Fruit fly (Drosophila melanogaster): ENCODE results near the gene Rel.

Rel gene

DNA sequence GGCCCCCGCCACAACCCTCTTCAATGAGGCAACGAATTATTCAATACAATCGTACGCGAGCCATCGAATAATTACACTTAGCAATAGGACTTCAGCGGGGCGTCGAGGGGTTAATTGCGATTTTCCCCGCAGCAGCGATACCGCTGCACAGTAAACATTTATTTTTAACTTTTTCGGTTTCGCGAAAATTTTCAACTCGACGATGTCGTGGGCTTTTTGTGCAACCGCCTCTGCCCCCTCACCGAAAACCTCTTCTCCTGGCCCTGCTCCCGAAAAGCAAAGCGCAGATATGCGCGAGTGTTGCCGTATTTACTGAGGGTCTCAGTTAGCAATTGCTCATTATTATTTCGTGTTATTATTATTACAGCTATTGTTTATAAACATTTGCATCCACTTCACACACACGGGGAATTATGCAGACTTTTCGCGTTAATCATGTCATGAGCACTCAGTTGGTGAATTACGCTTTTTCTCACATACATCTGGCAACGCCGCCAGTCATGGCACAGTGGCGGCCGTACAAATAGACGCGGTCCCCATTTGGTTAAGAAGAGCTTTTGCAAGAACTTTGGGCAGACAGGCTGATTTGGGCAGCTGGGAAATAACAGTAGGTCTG lies 33.9 kb downstream of the Rel start (continued):
- TF ChIP-seq Dip2 (GFP tag; IDR thresholded peaks at IDR 0.05) (no peak), NC2β (GFP tag; optimal IDR thresholded peaks at IDR 0.05) (peak; percentile 27), CG13624 (GFP tag; optimal IDR thresholded peaks at IDR 0.05) (peak; percentile 80), Hmr (GFP tag; optimal IDR thresholded peaks at IDR 0.05) (no peak), Max (GFP tag; optimal IDR thresholded peaks at IDR 0.05) (peak; percentile 44), Lim3 (GFP tag; IDR thresholded peaks at IDR 0.05) (no peak), ase (GFP tag; IDR thresholded peaks at IDR 0.05) (no peak), Ssrp (tag; optimal IDR thresholded peaks at IDR 0.05) (peak; percentile 3), HLH54F (GFP tag; optimal IDR thresholded peaks at IDR 0.05) (peak; percentile 42), CG6175 (GFP tag; IDR thresholded peaks at IDR 0.05) (no peak), CG8765 (GFP tag; IDR thresholded peaks at IDR 0.05) (no peak), vfl (GFP tag; optimal IDR thresholded peaks at IDR 0.05) (peak; percentile 36), CG17612 (GFP tag; IDR thresholded peaks at IDR 0.05) (no peak), gt (GFP tag; IDR thresholded peaks at IDR 0.05) (no peak), dysf (GFP tag; IDR thresholded peaks at IDR 0.05) (peak; percentile 49; the same call in 1 of the 3 replicates), corto (GFP tag; optimal IDR thresholded peaks at IDR 0.05) (peak; percentile 45), CG18619 (GFP tag; optimal IDR thresholded peaks at IDR 0.05) (peak; percentile 46), CG7357 (GFP tag; IDR thresholded peaks at IDR 0.05) (no peak), CG30403 (GFP tag; optimal IDR thresholded peaks at IDR 0.05) (peak; percentile 50), E2f2 (GFP tag; IDR thresholded peaks at IDR 0.05) (peak; percentile 35; the same call in 1 of the 2 replicates), CG4282 (GFP tag; optimal IDR thresholded peaks at IDR 0.05) (no peak), jumu (GFP tag; optimal IDR thresholded peaks at IDR 0.05) (peak; percentile 49), chm (GFP tag; IDR thresholded peaks at IDR 0.05) (peak; percentile 57; the same call in 1 of the 2 replicates), CG13287 (GFP tag; IDR thresholded peaks at IDR 0.05; ENCODE audit: partially characterized antibody) (no peak), toy (GFP tag; IDR thresholded peaks at IDR 0.05) (no peak), Oaz (GFP tag; IDR thresholded peaks at IDR 0.05) (no peak; the same call in 1 of the 2 replicates), Jarid2 (GFP tag; optimal IDR thresholded peaks at IDR 0.05) (no peak), Ptx1 (GFP tag; IDR thresholded peaks at IDR 0.05) (peak; percentile 30; the same call in 1 of the 2 replicates), ind (GFP tag; optimal IDR thresholded peaks at IDR 0.05) (no peak), salm (tag; optimal IDR thresholded peaks at IDR 0.05) (no peak), B-H2 (GFP tag; optimal IDR thresholded peaks at IDR 0.05) (peak; percentile 58), Side (GFP tag; optimal IDR thresholded peaks at IDR 0.05) (peak; percentile 42), CG7987 (GFP tag; optimal IDR thresholded peaks at IDR 0.05) (peak; percentile 65), Camta (GFP tag; optimal IDR thresholded peaks at IDR 0.05) (peak; percentile 44), CG12071 (GFP tag; optimal IDR thresholded peaks at IDR 0.05) (no peak), sim (GFP tag; IDR thresholded peaks at IDR 0.05) (no peak), Aef1 (GFP tag; IDR thresholded peaks at IDR 0.05) (no peak), Lhr (GFP tag; optimal IDR thresholded peaks at IDR 0.05) (no peak), CG14965 (GFP tag; optimal IDR thresholded peaks at IDR 0.05; ENCODE audit: borderline replicate concordance) (no peak), CG2129 (GFP tag; IDR thresholded peaks at IDR 0.05; ENCODE audit: partially characterized antibody) (no peak), stwl (tag; optimal IDR thresholded peaks at IDR 0.05) (peak; percentile 50), btn (GFP tag; optimal IDR thresholded peaks at IDR 0.05) (no peak), Fer1 (GFP tag; optimal IDR thresholded peaks at IDR 0.05) (peak; percentile 81), CG12942 (GFP tag; optimal IDR thresholded peaks at IDR 0.05) (peak; percentile 40), CG10209 (GFP tag; optimal IDR thresholded peaks at IDR 0.05) (no peak), Deaf1 (tag; optimal IDR thresholded peaks at IDR 0.05) (no peak), bigmax (GFP tag; optimal IDR thresholded peaks at IDR 0.05) (no peak), CG11456 (GFP tag; IDR thresholded peaks at IDR 0.05) (0 out of 3 replicates have a peak, but pooled peaks have one; percentile 21), CG9876 (GFP tag; optimal IDR thresholded peaks at IDR 0.05) (peak; percentile 56), otp (GFP tag; IDR thresholded peaks at IDR 0.05) (no peak), pita (GFP tag; optimal IDR thresholded peaks at IDR 0.05) (no peak)
